Worm (Caenorhabditis elegans) whole organism, midembryonic: ENCODE results near the gene T28B11.1.

Experiments used
- cog-1 ChIP-seq: sonication (generic microtip); optimal IDR thresholded peaks from 2 replicates; lab custom pipeline; 2016; ENCODE audit warnings: missing genetic modification characterization, missing compliant biosample characterization
- flt-1 ChIP-seq: fragments of 200-800 bp; sonication (Bioruptor generic); IDR thresholded peaks from 2 replicates; pipeline ENCODE4 v1.3.6; 2022; ENCODE audit warnings: missing genetic modification characterization, missing compliant biosample characterization
- ref-1 ChIP-seq: fragments of 200-800 bp; sonication (Bioruptor generic); conservative IDR thresholded peaks from 2 replicates; pipeline ENCODE4 v1.3.6; 2022; ENCODE audit warnings: missing genetic modification reagents, missing genetic modification characterization, missing compliant biosample characterization
- tab-1 ChIP-seq: fragments of 200-800 bp; sonication (Bioruptor generic); IDR thresholded peaks from 2 replicates; pipeline ENCODE4 v1.3.6; 2022; ENCODE audit warnings: missing genetic modification characterization, missing compliant biosample characterization
- ztf-29 ChIP-seq: fragments of 200-800 bp; sonication (Bioruptor generic); IDR thresholded peaks from 2 replicates; pipeline ENCODE4 v1.3.6; 2022; ENCODE audit warnings: missing genetic modification reagents, missing genetic modification characterization, missing compliant biosample characterization

- TF ChIP-seq tab-1 (GFP tag; lab: Robert Waterston, UW) (no peak), flt-1 (GFP tag; lab: Robert Waterston, UW) (no peak), cog-1 (tag; lab: Kevin White, UChicago) (no peak), ref-1 (GFP tag; lab: Robert Waterston, UW) (no peak), ztf-29 (no peak)
Observed at ce11 chrV:10723583-10723982, 8.6 kb downstream of the T28B11.1 start.
